Worm (Caenorhabditis elegans): ENCODE measurements around the gene W07G4.8.

Gene W07G4.8

ce11 chrV:13046125-13047123 is 2.9 kb downstream of the W07G4.8 start (continued):
- TF ChIP-seq nhr-120 (GFP tag; IDR thresholded peaks at IDR 0.05) (no peak), hrde-1 (tag; optimal IDR thresholded peaks at IDR 0.05; ENCODE audit: borderline replicate concordance) (no peak), bed-1 (GFP tag; IDR thresholded peaks at IDR 0.05) (no peak), Y95B8A.8 (GFP tag; IDR thresholded peaks at IDR 0.05) (no peak), madf-8 (GFP tag; conservative IDR thresholded peaks at IDR 0.05) (no peak), madf-10 (tag; optimal IDR thresholded peaks at IDR 0.05) (no peak), mel-28 (tag; optimal IDR thresholded peaks at IDR 0.05; ENCODE audit: borderline replicate concordance) (no peak), efl-1 (GFP tag; optimal IDR thresholded peaks at IDR 0.05) (no peak), ztf-26 (tag; optimal IDR thresholded peaks at IDR 0.05) (no peak), aptf-3 (GFP tag; IDR thresholded peaks at IDR 0.05) (no peak), tlf-1 (GFP tag; optimal IDR thresholded peaks at IDR 0.05) (no peak), ceh-58 (GFP tag; IDR thresholded peaks at IDR 0.05) (no peak), mxl-1 (tag; optimal IDR thresholded peaks at IDR 0.05) (no peak), lin-35 (GFP tag; optimal IDR thresholded peaks at IDR 0.05) (no peak), let-607 (tag; optimal IDR thresholded peaks at IDR 0.05) (peak in 1 of 2 experiments; percentile 7), nhr-90 (tag; optimal IDR thresholded peaks at IDR 0.05) (peak; percentile 46), F55B11.4 (tag; optimal IDR thresholded peaks at IDR 0.05; ENCODE audit: borderline replicate concordance, insufficient read depth) (no peak), Y67H2A.10 (GFP tag; conservative IDR thresholded peaks at IDR 0.05) (no peak), athp-1 (tag; optimal IDR thresholded peaks at IDR 0.05) (no peak), attf-6 (GFP tag; IDR thresholded peaks at IDR 0.05) (no peak), sptf-2 (GFP tag; optimal IDR thresholded peaks at IDR 0.05) (no peak), rcor-1 (GFP tag; IDR thresholded peaks at IDR 0.05) (no peak), F33H1.4 (GFP tag; IDR thresholded peaks at IDR 0.05) (no peak), cebp-2 (GFP tag; IDR thresholded peaks at IDR 0.05) (no peak), dpl-1 (GFP tag; optimal IDR thresholded peaks at IDR 0.05) (no peak), sdz-38 (tag; optimal IDR thresholded peaks at IDR 0.05) (no peak), egrh-3 (GFP tag; IDR thresholded peaks at IDR 0.05) (no peak)

- TF ChIP-seq tbp1 (GFP tag; optimal IDR thresholded peaks at IDR 0.05) (no peak), madf-3 (GFP tag; IDR thresholded peaks at IDR 0.05) (no peak), ceh-79 (tag; optimal IDR thresholded peaks at IDR 0.05) (no peak), nhr-120 (GFP tag; IDR thresholded peaks at IDR 0.05) (no peak), lsy-27 (tag; optimal IDR thresholded peaks at IDR 0.05; ENCODE audit: borderline replicate concordance, insufficient read depth) (no peak), dpff-1 (tag; optimal IDR thresholded peaks at IDR 0.05) (no peak), rpc-1 (optimal IDR thresholded peaks at IDR 0.05) (no peak), rpc-1 (tag; optimal IDR thresholded peaks at IDR 0.05) (no peak), unc-130 (GFP tag; optimal IDR thresholded peaks at IDR 0.05) (no peak), die-1 (tag; optimal IDR thresholded peaks at IDR 0.05) (no peak), nfya-2 (GFP tag; IDR thresholded peaks at IDR 0.05) (no peak), let-607 (tag; optimal IDR thresholded peaks at IDR 0.05) (no peak), ZK185.1 (tag; optimal IDR thresholded peaks at IDR 0.05; ENCODE audit: poor library complexity, severe bottlenecking) (no peak), mes-4 (tag; optimal IDR thresholded peaks at IDR 0.05) (no peak), Y95B8A.8 (GFP tag; IDR thresholded peaks at IDR 0.05) (no peak), bed-1 (GFP tag; IDR thresholded peaks at IDR 0.05) (no peak)
Measured at ce11 chrV:13045017-13045416, 4.3 kb downstream of the W07G4.8 start.

Data from whole organism, young adult.